Worm (Caenorhabditis elegans) whole organism, L2 larva: ENCODE measurements around the gene W02H5.8.
"Not testable (repeated sequence)": the region's sequence is repeated elsewhere in the genome, so short reads cannot be mapped to it uniquely, and the experiment has no call there.

Experiments used
- C34F6.9 ChIP-seq: fragments of 150-350 bp; optimal IDR thresholded peaks from 2 replicates; lab custom pipeline; 2014; ENCODE audit warnings: missing biosample characterization, missing genetic modification characterization
- F13H6.1 ChIP-seq: sonication (generic microtip); optimal IDR thresholded peaks from 2 replicates; lab custom pipeline; 2016; ENCODE audit warnings: missing genetic modification characterization, missing compliant biosample characterization
- R02D3.7 ChIP-seq: fragments of 150-350 bp; optimal IDR thresholded peaks from 2 replicates; lab custom pipeline; 2014; ENCODE audit warnings: missing biosample characterization, missing genetic modification characterization
- ZK546.5 ChIP-seq: sonication (generic microtip); optimal IDR thresholded peaks from 2 replicates; lab custom pipeline; 2017; ENCODE audit warnings: missing biosample characterization, missing genetic modification characterization
- alr-1 ChIP-seq: fragments of 150-350 bp; optimal IDR thresholded peaks from 2 replicates; lab custom pipeline; 2014; ENCODE audit warnings: missing biosample characterization, missing genetic modification characterization
- aly-2 ChIP-seq: fragments of 150-350 bp; optimal IDR thresholded peaks from 2 replicates; lab custom pipeline; 2014; ENCODE audit warnings: missing biosample characterization, missing genetic modification characterization
- ama-1 ChIP-seq: fragments of 150-350 bp; optimal IDR thresholded peaks from 2 replicates; lab custom pipeline; 2018; ENCODE audit warnings: inconsistent platforms
- blmp-1 ChIP-seq: sonication (generic microtip); optimal IDR thresholded peaks from 2 replicates; lab custom pipeline; 2017; ENCODE audit warnings: missing genetic modification characterization, mild to moderate bottlenecking, missing compliant biosample characterization, antibody characterized with exemption, moderate library complexity; ENCODE audit not compliant: insufficient read depth
- ceh-16 ChIP-seq: fragments of 150-350 bp; optimal IDR thresholded peaks from 2 replicates; lab custom pipeline; 2014; ENCODE audit warnings: missing biosample characterization, missing genetic modification characterization
- crh-2 ChIP-seq: sonication (generic microtip); optimal IDR thresholded peaks from 2 replicates; lab custom pipeline; 2017; ENCODE audit warnings: missing biosample characterization, missing genetic modification characterization
- elt-1 ChIP-seq: fragments of 150-350 bp; optimal IDR thresholded peaks from 2 replicates; lab custom pipeline; 2014; ENCODE audit warnings: missing biosample characterization, missing genetic modification characterization
- elt-3 ChIP-seq: sonication (generic microtip); optimal IDR thresholded peaks from 2 replicates; lab custom pipeline; 2017; ENCODE audit warnings: missing biosample characterization, missing genetic modification characterization
- fos-1 ChIP-seq: fragments of 150-350 bp; optimal IDR thresholded peaks from 2 replicates; lab custom pipeline; 2014; ENCODE audit warnings: missing biosample characterization, missing genetic modification characterization
- gmeb-1 ChIP-seq: fragments of 150-350 bp; optimal IDR thresholded peaks from 2 replicates; lab custom pipeline; 2014; ENCODE audit warnings: missing biosample characterization, missing genetic modification characterization
- lin-11 ChIP-seq: fragments of 150-350 bp; sonication (generic microtip); optimal IDR thresholded peaks from 2 replicates; lab custom pipeline; 2014; ENCODE audit warnings: missing biosample characterization, missing genetic modification characterization, inconsistent platforms, mixed read lengths
- lin-39 ChIP-seq: fragments of 150-350 bp; optimal IDR thresholded peaks from 2 replicates; lab custom pipeline; 2014; ENCODE audit warnings: missing biosample characterization, missing genetic modification reagents, missing genetic modification characterization
- lsy-2 ChIP-seq, 2 experiments: fragments of 150-350 bp in 1 of 2; sonication (generic microtip) in 1 of 2; optimal IDR thresholded peaks; 2 replicates each; lab custom pipeline; 2014 to 2017; ENCODE audit warnings: missing biosample characterization in 2 of 2, missing genetic modification characterization in 2 of 2
- mab-5 ChIP-seq: fragments of 150-350 bp; optimal IDR thresholded peaks from 2 replicates; lab custom pipeline; 2014; ENCODE audit warnings: missing biosample characterization, missing genetic modification characterization
- mdl-1 ChIP-seq, 2 experiments: fragments of 150-350 bp in 1 of 2; sonication (generic microtip) in 1 of 2; optimal IDR thresholded peaks; 2 replicates each; lab custom pipeline; 2017; ENCODE audit warnings: missing biosample characterization in 2 of 2, missing genetic modification characterization in 2 of 2
- nhr-10 ChIP-seq: sonication (generic microtip); optimal IDR thresholded peaks from 2 replicates; lab custom pipeline; 2017; ENCODE audit warnings: missing biosample characterization, missing genetic modification characterization
- nhr-11 ChIP-seq: fragments of 150-350 bp; optimal IDR thresholded peaks from 2 replicates; lab custom pipeline; 2014; ENCODE audit warnings: missing biosample characterization, missing genetic modification characterization
- nhr-12 ChIP-seq: fragments of 150-350 bp; optimal IDR thresholded peaks from 2 replicates; lab custom pipeline; 2014; ENCODE audit warnings: missing biosample characterization, missing genetic modification characterization
- nhr-129 ChIP-seq: fragments of 150-350 bp; optimal IDR thresholded peaks from 2 replicates; lab custom pipeline; 2014; ENCODE audit warnings: missing biosample characterization, missing genetic modification characterization
- nhr-21 ChIP-seq: fragments of 150-350 bp; optimal IDR thresholded peaks from 2 replicates; lab custom pipeline; 2014; ENCODE audit warnings: missing biosample characterization, missing genetic modification characterization
- nhr-23 ChIP-seq: fragments of 150-350 bp; optimal IDR thresholded peaks from 2 replicates; lab custom pipeline; 2014; ENCODE audit warnings: missing biosample characterization, missing genetic modification reagents, missing genetic modification characterization
- nhr-237 ChIP-seq: fragments of 150-350 bp; optimal IDR thresholded peaks from 2 replicates; lab custom pipeline; 2014; ENCODE audit warnings: missing biosample characterization, missing genetic modification characterization
- nhr-25 ChIP-seq: fragments of 150-350 bp; sonication (generic microtip); optimal IDR thresholded peaks from 3 replicates; lab custom pipeline; 2014; ENCODE audit warnings: missing biosample characterization, missing genetic modification characterization
- nhr-6 ChIP-seq: fragments of 150-350 bp; optimal IDR thresholded peaks from 2 replicates; lab custom pipeline; 2014; ENCODE audit warnings: missing biosample characterization, missing genetic modification characterization
- nhr-77 ChIP-seq: fragments of 150-350 bp; optimal IDR thresholded peaks from 2 replicates; lab custom pipeline; 2014; ENCODE audit warnings: missing biosample characterization, missing genetic modification characterization
- peb-1 ChIP-seq: fragments of 150-350 bp; optimal IDR thresholded peaks from 2 replicates; lab custom pipeline; 2014; ENCODE audit warnings: missing biosample characterization, missing genetic modification characterization
- sem-4 ChIP-seq: fragments of 150-350 bp; optimal IDR thresholded peaks from 2 replicates; lab custom pipeline; 2014; ENCODE audit warnings: missing biosample characterization, missing genetic modification reagents, missing genetic modification characterization
- skn-1 ChIP-seq: sonication (generic microtip); optimal IDR thresholded peaks from 2 replicates; lab custom pipeline; 2017; ENCODE audit warnings: missing biosample characterization, missing genetic modification characterization
- sma-3 ChIP-seq: sonication (generic microtip); optimal IDR thresholded peaks from 2 replicates; lab custom pipeline; 2016; ENCODE audit warnings: missing genetic modification reagents, missing genetic modification characterization, missing compliant biosample characterization
- snpc-4 ChIP-seq: fragments of 150-350 bp; optimal IDR thresholded peaks from 2 replicates; lab custom pipeline; 2014; ENCODE audit warnings: missing biosample characterization, missing genetic modification characterization
- unc-39 ChIP-seq: fragments of 150-350 bp; optimal IDR thresholded peaks from 2 replicates; lab custom pipeline; 2014; ENCODE audit warnings: missing biosample characterization, missing genetic modification characterization
- unc-55 ChIP-seq: fragments of 150-350 bp; sonication (generic microtip); optimal IDR thresholded peaks from 3 replicates; lab custom pipeline; 2014; ENCODE audit warnings: missing biosample characterization, missing genetic modification reagents, missing genetic modification characterization
- zag-1 ChIP-seq: fragments of 150-350 bp; optimal IDR thresholded peaks from 2 replicates; lab custom pipeline; 2014; ENCODE audit warnings: missing biosample characterization, missing genetic modification characterization
- ztf-1 ChIP-seq: fragments of 200-800 bp; sonication (Bioruptor generic); conservative IDR thresholded peaks from 2 replicates; pipeline ENCODE4 v1.3.6; 2022; ENCODE audit warnings: missing genetic modification characterization, missing compliant biosample characterization
- ztf-11 ChIP-seq: sonication (generic microtip); optimal IDR thresholded peaks from 2 replicates; lab custom pipeline; 2017; ENCODE audit warnings: missing biosample characterization, missing genetic modification characterization

The W02H5.8 gene

ce11 chrV:2625360-2625759 is 27.1 kb downstream of the W02H5.8 start, which contains the start of gene sknr-1:
TSS of gene sknr-1 (minus strand) at chrV:2625460.
- TF ChIP-seq ztf-1 (GFP tag; lab: Robert Waterston, UW); mdl-1 (tag; optimal IDR thresholded peaks at IDR 0.05; lab: Kevin White, UChicago); nhr-10 (tag; lab: Kevin White, UChicago): not testable (repeated sequence)

ce11 chrV:2623765-2624164 is 28.7 kb downstream of the W02H5.8 start:
- TF ChIP-seq ztf-1 (GFP tag; lab: Robert Waterston, UW) (no peak), ama-1 (lab: Kevin White, UChicago) (no peak)

ce11 chrV:2621879-2622278 is 30.6 kb downstream of the W02H5.8 start, which contains the start of gene srh-271:
TSS of gene srh-271 (minus strand) at chrV:2621979.
- TF ChIP-seq R02D3.7 (tag; lab: Kevin White, UChicago) (no peak), sem-4 (tag; lab: Kevin White, UChicago) (no peak), nhr-12 (no peak), F13H6.1 (no peak), ztf-1 (GFP tag; lab: Robert Waterston, UW) (no peak), nhr-23 (tag; lab: Kevin White, UChicago) (no peak), nhr-77 (tag; lab: Kevin White, UChicago) (no peak), elt-1 (no peak), ceh-16 (no peak), ZK546.5 (tag; lab: Kevin White, UChicago) (no peak), nhr-129 (no peak), sma-3 (GFP tag; lab: Kevin White, UChicago) (no peak), lin-11 (tag; lab: Kevin White, UChicago) (no peak), snpc-4 (no peak), unc-39 (no peak), gmeb-1 (no peak), peb-1 (no peak), elt-3 (tag; lab: Kevin White, UChicago) (no peak), ztf-11 (tag; lab: Kevin White, UChicago) (no peak)

ce11 chrV:2617499-2617898 is 35.0 kb downstream of the W02H5.8 start:
- no peak for TF ChIP-seq sma-3 (GFP tag; lab: Kevin White, UChicago)
- no peak for TF ChIP-seq lsy-2 (tag; optimal IDR thresholded peaks at IDR 0.05; lab: Kevin White, UChicago)
- no peak for TF ChIP-seq ztf-11 (tag; lab: Kevin White, UChicago)
- TF ChIP-seq sem-4 (tag; lab: Kevin White, UChicago), result no peak
- no peak for TF ChIP-seq nhr-237 (tag; lab: Kevin White, UChicago)
- no peak for TF ChIP-seq lin-11 (tag; lab: Kevin White, UChicago)
- TF ChIP-seq C34F6.9, result no peak
- no peak for TF ChIP-seq alr-1 (tag; lab: Kevin White, UChicago)
- no peak for TF ChIP-seq mab-5 (tag; lab: Kevin White, UChicago)
- no peak for TF ChIP-seq unc-39

ce11 chrV:2614986-2615687 is 37.3 kb downstream of the W02H5.8 start, which contains the start of gene F53E10.1:
TSS of gene F53E10.1 (plus strand) at chrV:2615310.
- no peak for TF ChIP-seq R02D3.7 (tag; lab: Kevin White, UChicago)
- TF ChIP-seq skn-1 (tag; lab: Kevin White, UChicago), result peak; percentile 43
- no peak for TF ChIP-seq blmp-1
- no peak for TF ChIP-seq nhr-10 (tag; lab: Kevin White, UChicago)
- TF ChIP-seq ZK546.5 (tag; lab: Kevin White, UChicago), result no peak
- TF ChIP-seq ama-1 (lab: Kevin White, UChicago), result no peak
- peak; percentile 57 for TF ChIP-seq crh-2 (tag; lab: Kevin White, UChicago)
- no peak for TF ChIP-seq elt-1
- TF ChIP-seq mab-5 (tag; lab: Kevin White, UChicago), result no peak
- TF ChIP-seq nhr-129, result peak; percentile 49
- no peak for TF ChIP-seq ztf-11 (tag; lab: Kevin White, UChicago)
- TF ChIP-seq unc-55 (GFP tag; lab: Kevin White, UChicago), result no peak
- no peak for TF ChIP-seq aly-2 (tag; lab: Kevin White, UChicago)
- peak; percentile 69 for TF ChIP-seq gmeb-1
- no peak for TF ChIP-seq nhr-11 (tag; lab: Kevin White, UChicago)
- TF ChIP-seq lsy-2 (tag; optimal IDR thresholded peaks at IDR 0.05; lab: Kevin White, UChicago), result peak in 1 of 2 experiments; percentile 49
- TF ChIP-seq F13H6.1, result peak; percentile 64
- no peak for TF ChIP-seq lin-39 (tag; lab: Kevin White, UChicago)
- TF ChIP-seq ceh-16, result no peak
- no peak for TF ChIP-seq sem-4 (tag; lab: Kevin White, UChicago)
- TF ChIP-seq nhr-6 (tag; lab: Kevin White, UChicago), result peak; percentile 13
- TF ChIP-seq nhr-25 (tag; lab: Kevin White, UChicago), result peak; percentile 70
- TF ChIP-seq elt-3 (tag; lab: Kevin White, UChicago), result no peak
- TF ChIP-seq nhr-21, result no peak
- peak; percentile 60 for TF ChIP-seq sma-3 (GFP tag; lab: Kevin White, UChicago)
- TF ChIP-seq fos-1 (tag; lab: Kevin White, UChicago), result peak; percentile 49
- TF ChIP-seq zag-1 (tag; lab: Kevin White, UChicago), result no peak
- TF ChIP-seq nhr-23 (tag; lab: Kevin White, UChicago), result no peak
- TF ChIP-seq nhr-237 (tag; lab: Kevin White, UChicago), result no peak
